Worm (Caenorhabditis elegans) whole organism, L4 larva: ENCODE results near the gene H35B03.1.

Experiments
- aly-2 ChIP-seq: sonication (generic microtip); optimal IDR thresholded peaks from 2 replicates; lab custom pipeline; 2018; ENCODE audit warnings: missing biosample characterization, missing genetic modification characterization
- ceh-62 ChIP-seq: sonication (generic microtip); optimal IDR thresholded peaks from 2 replicates; lab custom pipeline; 2017; ENCODE audit warnings: missing biosample characterization, missing genetic modification characterization
- daf-16 ChIP-seq, 3 experiments: sonication (generic microtip); optimal IDR thresholded peaks; 2 replicates each; lab custom pipeline; 2016 to 2017; ENCODE audit warnings: missing genetic modification characterization in 3 of 3, missing genetic modification reagents in 3 of 3, mild to moderate bottlenecking in 2 of 3, missing compliant biosample characterization in 2 of 3, missing biosample characterization in 1 of 3, moderate library complexity in 1 of 3
- hif-1 ChIP-seq, 2 experiments: sonication (generic microtip); optimal IDR thresholded peaks; 2 replicates each; lab custom pipeline; 2016 to 2017; ENCODE audit warnings: missing compliant biosample characterization in 2 of 2, missing genetic modification characterization in 2 of 2, missing genetic modification reagents in 2 of 2, missing genotype in 2 of 2, mild to moderate bottlenecking in 1 of 2
- lin-13 ChIP-seq: fragments of 150-350 bp; optimal IDR thresholded peaks from 2 replicates; lab custom pipeline; 2014; ENCODE audit warnings: missing biosample characterization, missing genetic modification reagents, missing genetic modification characterization
- lin-39 ChIP-seq: fragments of 150-350 bp; optimal IDR thresholded peaks from 2 replicates; lab custom pipeline; 2014; ENCODE audit warnings: missing biosample characterization, missing genetic modification reagents, missing genetic modification characterization
- madf-5 ChIP-seq, 2 experiments: fragments of 200-800 bp; sonication (Bioruptor generic); IDR thresholded peaks; 2 replicates each; pipeline ENCODE4 v1.3.6; 2022; ENCODE audit warnings: missing compliant biosample characterization in 2 of 2, missing genetic modification characterization in 2 of 2
- mep-1 ChIP-seq: fragments of 150-350 bp; sonication (generic microtip); optimal IDR thresholded peaks from 3 replicates; lab custom pipeline; 2014; ENCODE audit warnings: missing biosample characterization, missing genetic modification characterization
- pqm-1 ChIP-seq: sonication (generic microtip); optimal IDR thresholded peaks from 2 replicates; lab custom pipeline; 2017; ENCODE audit warnings: missing biosample characterization, missing genetic modification characterization
- skn-1 ChIP-seq: fragments of 150-350 bp; optimal IDR thresholded peaks from 2 replicates; lab custom pipeline; 2014; ENCODE audit warnings: missing biosample characterization, missing genetic modification characterization
- snpc-4 ChIP-seq: fragments of 150-350 bp; optimal IDR thresholded peaks from 2 replicates; lab custom pipeline; 2014; ENCODE audit warnings: missing biosample characterization, missing genetic modification characterization
- unc-130 ChIP-seq: sonication (generic microtip); optimal IDR thresholded peaks from 2 replicates; lab custom pipeline; 2016; ENCODE audit warnings: missing genetic modification reagents, missing genetic modification characterization, missing compliant biosample characterization
- zfp-2 ChIP-seq: sonication (generic microtip); optimal IDR thresholded peaks from 2 replicates; lab custom pipeline; 2016; ENCODE audit warnings: mild to moderate bottlenecking, missing genetic modification characterization, missing compliant biosample characterization
- ztf-11 ChIP-seq: fragments of 150-350 bp; optimal IDR thresholded peaks from 2 replicates; lab custom pipeline; 2014; ENCODE audit warnings: missing biosample characterization, missing genetic modification characterization

- no peak for TF ChIP-seq lin-13 (GFP tag; lab: Kevin White, UChicago)
- no peak for TF ChIP-seq skn-1 (tag; lab: Kevin White, UChicago)
- TF ChIP-seq ceh-62 (tag; lab: Kevin White, UChicago), result no peak
- peak in 1 of 2 experiments; percentile 67 for TF ChIP-seq hif-1 (tag; optimal IDR thresholded peaks at IDR 0.05; lab: Kevin White, UChicago)
- TF ChIP-seq unc-130, result no peak
- TF ChIP-seq snpc-4 (tag; lab: Kevin White, UChicago), result no peak
- TF ChIP-seq mep-1 (tag; lab: Kevin White, UChicago), result peak; percentile 11
- peak; percentile 40 for TF ChIP-seq pqm-1 (tag; lab: Kevin White, UChicago)
- TF ChIP-seq madf-5 (GFP tag; IDR thresholded peaks at IDR 0.05; lab: Robert Waterston, UW), result no peak
- no peak for TF ChIP-seq daf-16 (GFP tag; optimal IDR thresholded peaks at IDR 0.05; lab: Kevin White, UChicago)
- peak; percentile 47 for TF ChIP-seq daf-16 (tag; optimal IDR thresholded peaks at IDR 0.05; lab: Kevin White, UChicago)
- no peak for TF ChIP-seq lin-39 (tag; lab: Kevin White, UChicago)
- TF ChIP-seq zfp-2 (tag; lab: Kevin White, UChicago), result no peak
- no peak for TF ChIP-seq aly-2 (tag; lab: Kevin White, UChicago)
- no peak for TF ChIP-seq ztf-11 (tag; lab: Kevin White, UChicago)
Measured at ce11 chrIV:5778342-5778741, 52.9 kb downstream of the H35B03.1 start.
